Worm (Caenorhabditis elegans) whole organism, L3 larva: ENCODE measurements around the gene B0416.3.

Source experiments
- R02D3.7 ChIP-seq: fragments of 150-350 bp; optimal IDR thresholded peaks from 2 replicates; lab custom pipeline; 2014; ENCODE audit warnings: missing biosample characterization, missing genetic modification characterization
- daf-12 ChIP-seq: fragments of 150-350 bp; optimal IDR thresholded peaks from 2 replicates; lab custom pipeline; 2014; ENCODE audit warnings: missing biosample characterization, missing genetic modification reagents, missing genetic modification characterization
- elt-1 ChIP-seq: fragments of 150-350 bp; optimal IDR thresholded peaks from 2 replicates; lab custom pipeline; 2014; ENCODE audit warnings: missing biosample characterization, missing genetic modification characterization
- lin-39 ChIP-seq: fragments of 150-350 bp; optimal IDR thresholded peaks from 2 replicates; lab custom pipeline; 2018; ENCODE audit warnings: missing biosample characterization, missing genetic modification reagents, missing genetic modification characterization
- mdl-1 ChIP-seq: fragments of 150-350 bp; optimal IDR thresholded peaks from 2 replicates; lab custom pipeline; 2014; ENCODE audit warnings: missing biosample characterization, missing genetic modification characterization
- nfya-1 ChIP-seq: sonication (generic microtip); optimal IDR thresholded peaks from 2 replicates; lab custom pipeline; 2017; ENCODE audit warnings: missing genetic modification characterization, mild to moderate bottlenecking, missing compliant biosample characterization, antibody characterized with exemption, moderate library complexity; ENCODE audit not compliant: insufficient read depth
- nhr-76 ChIP-seq: fragments of 150-350 bp; sonication (generic microtip); optimal IDR thresholded peaks from 5 replicates; lab custom pipeline; 2014; ENCODE audit warnings: missing biosample characterization, missing genetic modification characterization
- skn-1 ChIP-seq: fragments of 150-350 bp; optimal IDR thresholded peaks from 2 replicates; lab custom pipeline; 2014; ENCODE audit warnings: missing biosample characterization, missing genetic modification characterization
- ztf-4 ChIP-seq: fragments of 150-350 bp; optimal IDR thresholded peaks from 2 replicates; lab custom pipeline; 2014; ENCODE audit warnings: missing biosample characterization, missing genetic modification characterization

DNA sequence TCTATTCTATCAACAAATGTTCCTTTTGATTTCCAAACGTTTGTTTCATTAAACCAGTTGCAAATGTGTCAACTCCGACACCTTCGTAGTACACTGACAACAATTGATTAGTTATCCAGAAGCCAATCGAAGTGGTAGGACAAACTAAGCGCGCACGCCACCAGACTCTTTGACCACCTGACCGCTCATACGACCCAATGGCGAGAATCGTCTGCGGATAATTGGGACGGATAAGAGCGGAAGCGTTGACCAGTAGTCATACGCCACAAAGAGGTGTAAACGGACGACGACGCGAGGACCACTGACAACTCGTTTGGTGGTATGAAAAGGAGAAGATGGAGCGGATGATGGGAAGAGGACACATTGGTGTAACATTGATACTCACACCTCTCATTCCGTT, 8.9 kb downstream of the B0416.3 start:
- no peak for TF ChIP-seq nhr-76 (tag; lab: Kevin White, UChicago)
- TF ChIP-seq elt-1: no peak
- TF ChIP-seq mdl-1 (tag; lab: Kevin White, UChicago): no peak
- no peak for TF ChIP-seq skn-1 (tag; lab: Kevin White, UChicago)
- peak; percentile 45 for TF ChIP-seq nfya-1 (tag; lab: Kevin White, UChicago)
- TF ChIP-seq R02D3.7 (tag; lab: Kevin White, UChicago): no peak
- no peak for TF ChIP-seq ztf-4
- no peak for TF ChIP-seq daf-12 (tag; lab: Kevin White, UChicago)
- TF ChIP-seq lin-39 (tag; lab: Kevin White, UChicago): no peak
